Fruit fly (Drosophila melanogaster) whole organism, pupa: ENCODE measurements around the gene SecCl.

Experiments
- CG10348 ChIP-seq: fragments of 200-800 bp; sonication (Bioruptor generic); IDR thresholded peaks from 2 replicates; pipeline ENCODE4 v1.3.6; 2022; ENCODE audit warnings: missing biosample characterization, missing genetic modification characterization
- CG12605 ChIP-seq: fragments of 200-800 bp; sonication (Bioruptor generic); IDR thresholded peaks from 2 replicates; pipeline ENCODE4 v1.3.6; 2022; ENCODE audit warnings: missing biosample characterization, missing genetic modification characterization
- CG13204 ChIP-seq: fragments of 200-800 bp; sonication (Bioruptor generic); optimal IDR thresholded peaks from 2 replicates; lab custom pipeline; 2018; ENCODE audit warnings: missing biosample characterization, mild to moderate bottlenecking, missing genetic modification characterization, moderate library complexity
- CG14655 ChIP-seq: fragments of 200-800 bp; sonication (Bioruptor generic); optimal IDR thresholded peaks from 3 replicates; lab custom pipeline; 2017; ENCODE audit warnings: mild to moderate bottlenecking, missing biosample characterization, missing genetic modification reagents, missing genetic modification characterization
- CG15710 ChIP-seq: fragments of 200-800 bp; sonication (Bioruptor generic); optimal IDR thresholded peaks from 2 replicates; lab custom pipeline; 2018; ENCODE audit warnings: missing biosample characterization, mild to moderate bottlenecking, missing genetic modification characterization, moderate library complexity
- CG17806 ChIP-seq: fragments of 200-800 bp; sonication (Bioruptor generic); optimal IDR thresholded peaks from 2 replicates; lab custom pipeline; 2018; ENCODE audit warnings: missing biosample characterization, mild to moderate bottlenecking, missing genetic modification characterization, moderate library complexity
- CG32121 ChIP-seq: fragments of 200-800 bp; sonication (Bioruptor generic); IDR thresholded peaks from 2 replicates; pipeline ENCODE4 v1.3.6; 2022; ENCODE audit warnings: missing biosample characterization, missing genetic modification characterization
- CG34367 ChIP-seq: fragments of 200-800 bp; sonication (Bioruptor generic); optimal IDR thresholded peaks from 2 replicates; lab custom pipeline; 2018; ENCODE audit warnings: missing biosample characterization, mild to moderate bottlenecking, missing genetic modification characterization
- CG4496 ChIP-seq: fragments of 200-800 bp; sonication (Bioruptor generic); IDR thresholded peaks from 3 replicates; pipeline ENCODE4 v1.3.6; 2022; ENCODE audit warnings: missing biosample characterization, missing genetic modification characterization
- CG8159 ChIP-seq: fragments of 200-800 bp; sonication (Bioruptor generic); optimal IDR thresholded peaks from 3 replicates; lab custom pipeline; 2018; ENCODE audit warnings: missing biosample characterization, mild to moderate bottlenecking, missing genetic modification characterization, moderate library complexity
- CG8301 ChIP-seq: fragments of 200-800 bp; sonication (Bioruptor generic); optimal IDR thresholded peaks from 2 replicates; lab custom pipeline; 2018; ENCODE audit warnings: missing biosample characterization, mild to moderate bottlenecking, missing genetic modification characterization
- CG9948 ChIP-seq: fragments of 200-800 bp; sonication (Bioruptor generic); optimal IDR thresholded peaks from 2 replicates; lab custom pipeline; 2018; ENCODE audit warnings: missing biosample characterization, mild to moderate bottlenecking, missing genetic modification characterization, moderate library complexity
- D1 ChIP-seq: fragments of 200-800 bp; sonication (Bioruptor generic); optimal IDR thresholded peaks from 2 replicates; lab custom pipeline; 2018; ENCODE audit warnings: missing biosample characterization, mild to moderate bottlenecking, missing genetic modification characterization, moderate library complexity
- EcR ChIP-seq: fragments of 200-800 bp; sonication (Bioruptor generic); optimal IDR thresholded peaks from 3 replicates; lab custom pipeline; 2019; ENCODE audit warnings: missing biosample characterization, missing genetic modification characterization, mild to moderate bottlenecking, moderate library complexity, missing genetic modification reagents
- Ets98B ChIP-seq: fragments of 200-800 bp; sonication (Bioruptor generic); IDR thresholded peaks from 2 replicates; pipeline ENCODE4 v1.3.6; 2022; ENCODE audit warnings: missing biosample characterization, missing genetic modification characterization
- Pif1A ChIP-seq: fragments of 200-800 bp; sonication (Bioruptor generic); optimal IDR thresholded peaks from 3 replicates; lab custom pipeline; 2016; ENCODE audit warnings: missing biosample characterization, missing genetic modification characterization
- Pif1B ChIP-seq: fragments of 200-800 bp; sonication (Bioruptor generic); optimal IDR thresholded peaks from 3 replicates; lab custom pipeline; 2016; ENCODE audit warnings: missing biosample characterization, missing genetic modification characterization
- Snoo ChIP-seq: fragments of 200-800 bp; sonication (Bioruptor generic); optimal IDR thresholded peaks from 3 replicates; lab custom pipeline; 2017; ENCODE audit warnings: missing biosample characterization, mild to moderate bottlenecking, missing genetic modification characterization, inconsistent platforms
- fd96Ca ChIP-seq: fragments of 200-800 bp; sonication (Bioruptor generic); IDR thresholded peaks from 3 replicates; pipeline ENCODE4 v1.3.6; 2022; ENCODE audit warnings: missing biosample characterization, missing genetic modification characterization
- gl ChIP-seq: fragments of 200-800 bp; sonication (Bioruptor generic); optimal IDR thresholded peaks from 2 replicates; lab custom pipeline; 2018; ENCODE audit warnings: missing biosample characterization, mild to moderate bottlenecking, missing genetic modification characterization
- rn ChIP-seq: fragments of 200-800 bp; sonication (Bioruptor generic); IDR thresholded peaks from 2 replicates; pipeline ENCODE4 v1.3.6; 2022; ENCODE audit warnings: missing biosample characterization, missing genetic modification characterization

SecCl gene

DNA sequence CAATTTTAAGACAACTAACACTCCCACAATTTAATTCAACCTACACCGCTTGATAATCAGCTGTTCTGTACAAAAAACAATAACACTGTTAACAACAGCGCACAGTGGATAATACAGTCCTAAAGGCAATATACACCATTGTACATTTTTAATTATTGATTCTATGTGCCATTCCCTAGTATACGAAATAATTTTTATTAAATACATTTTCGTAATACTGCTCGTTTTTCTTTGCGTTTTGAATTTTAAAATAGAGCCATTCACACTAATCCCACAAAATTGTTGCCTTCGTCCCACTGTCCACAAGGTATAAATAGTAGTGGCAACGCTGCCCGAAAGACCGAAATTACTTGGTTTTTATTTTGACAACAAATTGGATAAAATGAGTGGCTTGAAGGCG lies 36.4 kb upstream of the SecCl start, which contains the start of the genes Coq4 and CG32176:
Gene Coq4 (minus strand): TSS at position 67 of the 400 bp plus-strand sequence.
Gene CG32176 (plus strand): TSS at position 314 of the 400 bp plus-strand sequence.
- TF ChIP-seq Pif1B (peak; percentile 95), Snoo (tag; lab: Kevin White, UChicago) (peak; percentile 95), rn (peak; percentile 95), D1 (peak; percentile 91), CG8301 (tag; lab: Kevin White, UChicago) (peak; percentile 96), Ets98B (GFP tag; lab: Robert Waterston, UW) (peak; percentile 97), CG34367 (peak; percentile 93), gl (peak; percentile 86), Pif1A (GFP tag; lab: Kevin White, UChicago) (peak; percentile 97), CG8159 (tag; lab: Kevin White, UChicago) (peak; percentile 94), CG4496 (GFP tag; lab: Robert Waterston, UW) (peak; percentile 98), CG15710 (tag; lab: Kevin White, UChicago) (peak; percentile 95), CG13204 (peak; percentile 74), CG9948 (tag; lab: Kevin White, UChicago) (peak; percentile 95), fd96Ca (GFP tag; lab: Robert Waterston, UW) (peak; percentile 94), CG10348 (GFP tag; lab: Robert Waterston, UW) (peak; percentile 85), CG14655 (GFP tag; lab: Kevin White, UChicago) (peak; percentile 95), CG12605 (GFP tag; lab: Robert Waterston, UW) (peak; percentile 93), CG17806 (tag; lab: Kevin White, UChicago) (peak; percentile 96), EcR (GFP tag; lab: Kevin White, UChicago) (no peak), CG32121 (GFP tag; lab: Robert Waterston, UW) (peak; percentile 98)

DNA sequence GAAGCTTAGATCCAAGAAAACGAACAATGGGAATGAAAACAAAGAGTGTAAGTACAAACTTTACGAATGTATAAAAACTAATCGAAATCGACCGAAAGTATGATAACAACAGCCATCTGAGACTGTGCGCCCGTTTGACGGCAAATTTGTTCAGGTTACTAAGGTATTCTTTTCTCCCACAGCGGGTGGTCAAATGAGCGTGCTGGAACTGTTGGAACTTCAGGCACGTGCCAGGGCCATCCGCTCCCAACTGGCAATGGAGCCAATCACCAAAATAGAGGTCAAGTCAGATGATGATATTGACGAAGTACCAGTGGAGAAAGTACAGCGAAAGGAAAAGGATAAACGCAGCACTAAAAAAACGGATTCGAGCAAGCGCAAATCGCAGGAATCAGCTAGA lies 33.6 kb upstream of the SecCl start, which contains the start of gene CG12229:
Gene CG12229 (minus strand): TSS at position 101 of the 400 bp plus-strand sequence.
- TF ChIP-seq CG9948 (tag; lab: Kevin White, UChicago) (no peak), Ets98B (GFP tag; lab: Robert Waterston, UW) (no peak), Pif1A (GFP tag; lab: Kevin White, UChicago) (no peak), CG17806 (tag; lab: Kevin White, UChicago) (no peak), D1 (no peak)

DNA sequence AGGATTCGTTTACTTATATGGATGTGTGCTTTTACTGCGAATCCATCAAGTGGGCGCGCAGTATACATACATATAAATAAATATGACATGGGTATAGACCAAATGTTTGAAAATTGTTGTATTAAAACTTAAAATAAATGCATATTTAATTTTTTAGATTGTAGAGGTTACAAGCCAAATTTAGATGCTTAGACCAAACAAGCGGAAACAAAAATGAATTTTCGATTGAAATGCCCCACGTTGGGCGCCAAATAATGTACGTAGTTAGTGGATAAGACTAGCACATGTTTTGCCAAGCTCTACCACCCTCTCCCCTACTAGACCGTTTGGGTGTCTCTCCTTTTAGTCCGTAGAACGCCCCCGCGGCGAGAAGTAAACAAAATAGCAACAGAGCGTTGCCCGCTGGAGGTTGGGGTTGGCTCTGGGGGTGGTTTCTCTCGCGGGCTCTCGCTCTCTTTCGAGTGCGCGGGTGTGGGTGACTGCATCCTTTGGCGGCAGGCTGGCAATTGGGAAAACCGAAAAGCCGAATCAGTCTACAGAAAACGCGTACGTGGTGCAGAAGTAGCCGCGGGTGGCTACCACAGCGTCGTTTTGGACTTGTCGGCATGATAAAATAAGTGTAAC lies 30.9 kb upstream of the SecCl start, which contains the start of gene CG18265:
Gene CG18265 (plus strand): TSS at position 530 of the 624 bp plus-strand sequence.
- TF ChIP-seq CG13204 (no peak), CG9948 (tag; lab: Kevin White, UChicago) (no peak), CG32121 (GFP tag; lab: Robert Waterston, UW) (no peak), CG12605 (GFP tag; lab: Robert Waterston, UW) (no peak; the same call in 1 of the 2 replicates), CG8159 (tag; lab: Kevin White, UChicago) (no peak), CG10348 (GFP tag; lab: Robert Waterston, UW) (no peak), D1 (no peak)

DNA sequence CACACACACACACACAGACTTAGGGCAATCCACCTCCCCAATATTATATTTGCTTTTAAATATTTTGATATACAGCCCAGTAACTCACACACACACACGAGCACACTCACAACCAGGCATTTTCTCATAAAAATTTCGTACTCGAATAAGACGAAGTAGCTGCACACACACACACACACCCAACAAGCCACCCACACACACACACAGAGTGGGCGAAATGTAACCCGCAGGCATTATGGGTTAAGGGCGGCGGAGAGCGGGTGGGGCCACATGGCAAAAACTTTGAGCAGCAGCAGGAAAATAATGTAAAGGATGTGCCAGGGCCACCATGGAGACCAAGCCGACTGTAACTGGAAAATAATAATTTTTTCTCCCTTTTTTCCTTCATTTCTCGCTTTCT lies 28.3 kb upstream of the SecCl start:
- TF ChIP-seq Ets98B (GFP tag; lab: Robert Waterston, UW) (no peak), CG8301 (tag; lab: Kevin White, UChicago) (no peak), CG8159 (tag; lab: Kevin White, UChicago) (no peak), CG9948 (tag; lab: Kevin White, UChicago) (no peak), Pif1B (no peak), D1 (no peak), EcR (GFP tag; lab: Kevin White, UChicago) (no peak), CG4496 (GFP tag; lab: Robert Waterston, UW) (no peak), fd96Ca (GFP tag; lab: Robert Waterston, UW) (no peak), CG14655 (GFP tag; lab: Kevin White, UChicago) (no peak), CG32121 (GFP tag; lab: Robert Waterston, UW) (no peak), CG13204 (no peak), CG15710 (tag; lab: Kevin White, UChicago) (no peak), rn (no peak), CG10348 (GFP tag; lab: Robert Waterston, UW) (no peak), CG12605 (GFP tag; lab: Robert Waterston, UW) (no peak), CG17806 (tag; lab: Kevin White, UChicago) (no peak), gl (no peak), Pif1A (GFP tag; lab: Kevin White, UChicago) (no peak), Snoo (tag; lab: Kevin White, UChicago) (no peak)

dm6 chr3L:17444569-17444968 lies 25.4 kb upstream of the SecCl start:
- TF ChIP-seq CG32121 (GFP tag; lab: Robert Waterston, UW) (no peak), CG15710 (tag; lab: Kevin White, UChicago) (no peak), fd96Ca (GFP tag; lab: Robert Waterston, UW) (no peak), CG14655 (GFP tag; lab: Kevin White, UChicago) (no peak), Pif1B (no peak), CG9948 (tag; lab: Kevin White, UChicago) (no peak), gl (no peak), CG10348 (GFP tag; lab: Robert Waterston, UW) (no peak), Ets98B (GFP tag; lab: Robert Waterston, UW) (no peak), CG12605 (GFP tag; lab: Robert Waterston, UW) (no peak), EcR (GFP tag; lab: Kevin White, UChicago) (no peak), CG34367 (no peak)
